Fruit fly (Drosophila melanogaster) whole organism, embryonic: ENCODE data around the gene Prtl99C.

ENCODE experiments used
- B-H2 ChIP-seq: fragments of 200-800 bp; sonication (Bioruptor generic); optimal IDR thresholded peaks from 2 replicates; lab custom pipeline; 2018; ENCODE audit warnings: missing biosample characterization, mild to moderate bottlenecking, missing genetic modification characterization
- Blimp-1 ChIP-seq: fragments of 200-800 bp; sonication (Bioruptor generic); optimal IDR thresholded peaks from 3 replicates; lab custom pipeline; 2018; ENCODE audit warnings: missing biosample characterization, missing genetic modification characterization, mild to moderate bottlenecking, moderate library complexity, missing genetic modification reagents
- CG10654 ChIP-seq: fragments of 200-800 bp; sonication (Bioruptor generic); optimal IDR thresholded peaks from 2 replicates; lab custom pipeline; 2016; ENCODE audit warnings: missing biosample characterization, missing genetic modification characterization
- CG10979 ChIP-seq: fragments of 200-800 bp; sonication (Bioruptor generic); optimal IDR thresholded peaks from 2 replicates; lab custom pipeline; 2018; ENCODE audit warnings: missing biosample characterization, mild to moderate bottlenecking, missing genetic modification characterization, moderate library complexity
- CG1233 ChIP-seq: fragments of 200-800 bp; sonication (Bioruptor generic); optimal IDR thresholded peaks from 4 replicates; lab custom pipeline; 2018; ENCODE audit warnings: missing biosample characterization, mild to moderate bottlenecking, missing genetic modification characterization
- CG12391 ChIP-seq: fragments of 200-800 bp; sonication (Bioruptor generic); optimal IDR thresholded peaks from 3 replicates; lab custom pipeline; 2018; ENCODE audit warnings: missing biosample characterization, mild to moderate bottlenecking, missing genetic modification characterization, moderate library complexity
- CG13287 ChIP-seq: fragments of 200-800 bp; sonication (Bioruptor generic); IDR thresholded peaks from 2 replicates; pipeline ENCODE4 v1.3.6; 2022; ENCODE audit warnings: missing biosample characterization, missing genetic modification characterization; ENCODE audit not compliant: partially characterized antibody
- CG14014 ChIP-seq: fragments of 200-800 bp; sonication (Bioruptor generic); IDR thresholded peaks from 2 replicates; pipeline ENCODE4 v1.3.6; 2022; ENCODE audit warnings: missing biosample characterization, missing genetic modification characterization
- CG17186 ChIP-seq: fragments of 200-800 bp; sonication (Bioruptor generic); optimal IDR thresholded peaks from 3 replicates; lab custom pipeline; 2017; ENCODE audit warnings: missing biosample characterization, missing genetic modification reagents, missing genetic modification characterization
- CG17568 ChIP-seq: fragments of 200-800 bp; sonication (Bioruptor generic); optimal IDR thresholded peaks from 2 replicates; lab custom pipeline; 2018; ENCODE audit warnings: missing biosample characterization, mild to moderate bottlenecking, missing genetic modification characterization, moderate library complexity
- CG2120 ChIP-seq: fragments of 200-800 bp; sonication (Bioruptor generic); optimal IDR thresholded peaks from 3 replicates; lab custom pipeline; 2016; ENCODE audit warnings: missing biosample characterization, missing genetic modification characterization
- CG32772 ChIP-seq: fragments of 200-800 bp; sonication (Bioruptor generic); IDR thresholded peaks from 2 replicates; pipeline ENCODE4 v1.3.6; 2022; ENCODE audit warnings: missing biosample characterization, missing genetic modification characterization
- CG3995 ChIP-seq: fragments of 200-800 bp; sonication (Bioruptor generic); optimal IDR thresholded peaks from 3 replicates; lab custom pipeline; 2016; ENCODE audit warnings: missing biosample characterization, missing genetic modification characterization
- CG4424 ChIP-seq: fragments of 200-800 bp; sonication (Bioruptor generic); optimal IDR thresholded peaks from 3 replicates; lab custom pipeline; 2016; ENCODE audit warnings: missing biosample characterization, missing genetic modification characterization
- CG6813 ChIP-seq: fragments of 200-800 bp; sonication (Bioruptor generic); optimal IDR thresholded peaks from 2 replicates; lab custom pipeline; 2017; ENCODE audit warnings: missing biosample characterization, missing genetic modification characterization, mild to moderate bottlenecking, moderate library complexity, missing genetic modification reagents
- CG7372 ChIP-seq: fragments of 200-800 bp; sonication (Bioruptor generic); IDR thresholded peaks from 2 replicates; pipeline ENCODE4 v1.3.6; 2022; ENCODE audit warnings: missing biosample characterization, missing genetic modification characterization
- CG9215 ChIP-seq: fragments of 200-800 bp; sonication (Bioruptor generic); IDR thresholded peaks from 2 replicates; pipeline ENCODE4 v1.3.6; 2022; ENCODE audit warnings: missing biosample characterization, missing genetic modification characterization
- CG9727 ChIP-seq: fragments of 200-800 bp; sonication (Bioruptor generic); optimal IDR thresholded peaks from 3 replicates; lab custom pipeline; 2017; ENCODE audit warnings: missing biosample characterization, mild to moderate bottlenecking, missing genetic modification characterization
- Dll ChIP-seq: fragments of 200-800 bp; sonication (Bioruptor generic); IDR thresholded peaks from 4 replicates; pipeline ENCODE4 v1.3.6; 2022; ENCODE audit warnings: missing biosample characterization, missing genetic modification characterization; ENCODE audit not compliant: partially characterized antibody
- Drgx ChIP-seq: fragments of 200-800 bp; sonication (Bioruptor generic); IDR thresholded peaks from 2 replicates; pipeline ENCODE4 v1.3.6; 2022; ENCODE audit warnings: missing biosample characterization, missing genetic modification characterization
- E2f1 ChIP-seq: fragments of 200-800 bp; sonication (Bioruptor generic); IDR thresholded peaks from 2 replicates; pipeline ENCODE4 v1.3.6; 2022; ENCODE audit warnings: missing biosample characterization, missing genetic modification characterization
- Fer2 ChIP-seq: fragments of 200-800 bp; sonication (Bioruptor generic); optimal IDR thresholded peaks from 2 replicates; lab custom pipeline; 2018; ENCODE audit warnings: missing biosample characterization, mild to moderate bottlenecking, missing genetic modification characterization, moderate library complexity
- Hmx ChIP-seq: fragments of 200-800 bp; sonication (Bioruptor generic); optimal IDR thresholded peaks from 2 replicates; lab custom pipeline; 2016; ENCODE audit warnings: missing biosample characterization, missing genetic modification characterization
- Hr39 ChIP-seq: fragments of >200 bp; optimal IDR thresholded peaks from 2 replicates; lab custom pipeline; 2017
- NC2β ChIP-seq: fragments of 200-800 bp; sonication (Bioruptor generic); optimal IDR thresholded peaks from 2 replicates; lab custom pipeline; 2016; ENCODE audit warnings: missing biosample characterization, missing genetic modification characterization
- Nf-YB ChIP-seq: fragments of 200-800 bp; sonication (Bioruptor generic); optimal IDR thresholded peaks from 3 replicates; lab custom pipeline; 2019; ENCODE audit warnings: missing biosample characterization, mild to moderate bottlenecking, missing genetic modification characterization, moderate library complexity
- Nf-YC ChIP-seq: fragments of 200-800 bp; optimal IDR thresholded peaks from 3 replicates; lab custom pipeline; 2019; ENCODE audit warnings: missing biosample characterization, mild to moderate bottlenecking, missing genetic modification characterization, moderate library complexity
- NfI ChIP-seq: fragments of 200-800 bp; sonication (Bioruptor generic); optimal IDR thresholded peaks from 3 replicates; lab custom pipeline; 2018; ENCODE audit warnings: missing biosample characterization, mild to moderate bottlenecking, missing genetic modification characterization, moderate library complexity
- Oaz ChIP-seq: fragments of 200-800 bp; sonication (Bioruptor generic); IDR thresholded peaks from 2 replicates; pipeline ENCODE4 v1.3.6; 2022; ENCODE audit warnings: missing biosample characterization, missing genetic modification characterization
- Pdp1 ChIP-seq, 2 experiments: fragments of 200-800 bp; sonication (Bioruptor generic); optimal IDR thresholded peaks; 3 replicates each; lab custom pipeline; 2016; ENCODE audit warnings: missing biosample characterization in 2 of 2, missing genetic modification characterization in 2 of 2, mild to moderate bottlenecking in 1 of 2, moderate library complexity in 1 of 2
- Usf ChIP-seq: fragments of 200-800 bp; sonication (Bioruptor generic); optimal IDR thresholded peaks from 2 replicates; lab custom pipeline; 2017; ENCODE audit warnings: missing genotype, missing biosample characterization, missing genetic modification characterization
- ci ChIP-seq: fragments of 200-800 bp; sonication (Bioruptor generic); IDR thresholded peaks from 3 replicates; pipeline ENCODE4 v1.3.6; 2022; ENCODE audit warnings: missing biosample characterization, missing genetic modification characterization
- crp ChIP-seq, 2 experiments: fragments of 200-800 bp; sonication (Bioruptor generic); optimal IDR thresholded peaks; 2 replicates in 1 of 2; 3 replicates in 1 of 2; lab custom pipeline; 2017; ENCODE audit warnings: missing biosample characterization in 2 of 2, missing genetic modification characterization in 2 of 2, mild to moderate bottlenecking in 1 of 2, moderate library complexity in 1 of 2
- en ChIP-seq: fragments of 200-800 bp; sonication (Bioruptor generic); optimal IDR thresholded peaks from 2 replicates; lab custom pipeline; 2016; ENCODE audit warnings: missing biosample characterization, missing genetic modification characterization
- exex ChIP-seq: fragments of 200-800 bp; sonication (Bioruptor generic); optimal IDR thresholded peaks from 4 replicates; lab custom pipeline; 2018; ENCODE audit warnings: missing biosample characterization, mild to moderate bottlenecking, missing genetic modification characterization, moderate library complexity
- gt ChIP-seq: fragments of 200-800 bp; sonication (Bioruptor generic); IDR thresholded peaks from 2 replicates; pipeline ENCODE4 v1.3.6; 2022; ENCODE audit warnings: missing biosample characterization, missing genetic modification characterization
- mirr ChIP-seq: fragments of 200-800 bp; sonication (Bioruptor generic); optimal IDR thresholded peaks from 3 replicates; lab custom pipeline; 2018; ENCODE audit warnings: missing biosample characterization, mild to moderate bottlenecking, missing genetic modification characterization
- nerfin-1 ChIP-seq: fragments of 200-800 bp; sonication (Bioruptor generic); optimal IDR thresholded peaks from 3 replicates; lab custom pipeline; 2019; ENCODE audit warnings: missing biosample characterization, mild to moderate bottlenecking, missing genetic modification characterization, moderate library complexity
- nom ChIP-seq: fragments of 200-800 bp; sonication (Bioruptor generic); optimal IDR thresholded peaks from 2 replicates; lab custom pipeline; 2017; ENCODE audit warnings: missing biosample characterization, missing genetic modification characterization, mild to moderate bottlenecking, moderate library complexity, missing genetic modification reagents
- pho ChIP-seq: fragments of 200-800 bp; sonication (Bioruptor generic); optimal IDR thresholded peaks from 2 replicates; lab custom pipeline; 2016; ENCODE audit warnings: missing biosample characterization, missing genetic modification characterization
- pum ChIP-seq: fragments of 200-800 bp; sonication (Bioruptor generic); optimal IDR thresholded peaks from 2 replicates; lab custom pipeline; 2016; ENCODE audit warnings: missing biosample characterization, missing genetic modification characterization
- row ChIP-seq: fragments of 200-800 bp; sonication (Bioruptor generic); IDR thresholded peaks from 3 replicates; pipeline ENCODE4 v1.3.6; 2022; ENCODE audit warnings: missing biosample characterization, missing genetic modification characterization
- salm ChIP-seq: fragments of 200-800 bp; sonication (Bioruptor generic); optimal IDR thresholded peaks from 2 replicates; lab custom pipeline; 2018; ENCODE audit warnings: missing biosample characterization, mild to moderate bottlenecking, missing genetic modification characterization
- seq ChIP-seq: fragments of 200-800 bp; sonication (Bioruptor generic); IDR thresholded peaks from 2 replicates; pipeline ENCODE4 v1.3.6; 2022; ENCODE audit warnings: missing biosample characterization, missing genetic modification characterization
- sim ChIP-seq: fragments of 200-800 bp; sonication (Bioruptor generic); IDR thresholded peaks from 2 replicates; pipeline ENCODE4 v1.3.6; 2022; ENCODE audit warnings: missing biosample characterization, missing genetic modification characterization
- tin ChIP-seq: fragments of 200-800 bp; sonication (Bioruptor generic); optimal IDR thresholded peaks from 3 replicates; lab custom pipeline; 2016; ENCODE audit warnings: missing biosample characterization, missing genetic modification characterization
- tna ChIP-seq: fragments of 200-800 bp; sonication (Bioruptor generic); IDR thresholded peaks from 2 replicates; pipeline ENCODE4 v1.3.6; 2022; ENCODE audit warnings: missing biosample characterization, missing genetic modification characterization; ENCODE audit not compliant: partially characterized antibody
- toy ChIP-seq: fragments of 200-800 bp; sonication (Bioruptor generic); IDR thresholded peaks from 2 replicates; pipeline ENCODE4 v1.3.6; 2022; ENCODE audit warnings: missing biosample characterization, missing genetic modification characterization
- wor ChIP-seq: fragments of 200-800 bp; sonication (Bioruptor generic); IDR thresholded peaks from 2 replicates; pipeline ENCODE4 v1.3.6; 2022; ENCODE audit warnings: missing biosample characterization, missing genetic modification characterization
- zen2 ChIP-seq: fragments of 200-800 bp; sonication (Bioruptor generic); IDR thresholded peaks from 3 replicates; pipeline ENCODE4 v1.3.6; 2022; ENCODE audit warnings: missing biosample characterization, missing genetic modification characterization; ENCODE audit not compliant: partially characterized antibody

Prtl99C gene

dm6 chr3R:29869350-29869688, 33.6 kb downstream of the Prtl99C start, which contains the start of gene CG34133 (continued):
- no peak for TF ChIP-seq B-H2 (GFP tag; lab: Kevin White, UChicago)
- no peak for TF ChIP-seq CG1233 (GFP tag; lab: Kevin White, UChicago)
- no peak for TF ChIP-seq CG7372
- TF ChIP-seq CG6813 (GFP tag; lab: Kevin White, UChicago) = no peak
- TF ChIP-seq CG4424 = no peak
- peak in 1 of 2 experiments; percentile 63 for TF ChIP-seq Pdp1 (GFP tag; optimal IDR thresholded peaks at IDR 0.05; lab: Kevin White, UChicago)
- TF ChIP-seq salm (tag; lab: Kevin White, UChicago) = no peak
- TF ChIP-seq CG2120 (GFP tag; lab: Kevin White, UChicago) = no peak
- TF ChIP-seq Nf-YC (tag; lab: Kevin White, UChicago) = no peak
- 0 out of 2 replicates have a peak, but pooled peaks have one; percentile 20 for TF ChIP-seq seq (GFP tag; lab: Robert Waterston, UW)

DNA sequence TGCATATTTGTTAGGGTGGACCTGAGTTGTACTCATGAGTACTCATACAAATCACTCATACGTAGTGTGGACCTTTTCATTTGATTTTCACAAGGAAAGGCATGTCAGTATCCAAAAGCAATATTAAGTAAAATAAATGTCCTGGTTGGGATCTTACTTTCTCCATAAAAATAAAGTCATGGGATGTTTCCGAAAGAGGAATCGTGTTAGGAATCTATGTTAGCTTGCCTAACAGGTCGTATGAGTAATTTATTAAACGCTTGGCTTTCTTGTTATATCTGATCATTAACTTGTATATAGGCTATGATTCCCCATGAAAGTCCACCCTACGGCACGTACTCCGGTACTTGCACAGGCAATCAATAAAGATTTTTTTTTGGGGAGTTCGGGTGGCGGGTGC, 40.1 kb downstream of the Prtl99C start:
- TF ChIP-seq toy (GFP tag; lab: Robert Waterston, UW) (no peak), CG32772 (no peak), Nf-YB (no peak), CG10979 (tag; lab: Kevin White, UChicago) (peak; percentile 4), nerfin-1 (tag; lab: Kevin White, UChicago) (no peak), sim (GFP tag; lab: Robert Waterston, UW) (no peak), tin (GFP tag; lab: Kevin White, UChicago) (no peak), Hmx (no peak), wor (GFP tag; lab: Robert Waterston, UW) (no peak), CG14014 (no peak), CG13287 (no peak), ci (GFP tag; lab: Robert Waterston, UW) (0 out of 3 replicates have a peak, but pooled peaks have one; percentile 54), pum (GFP tag; lab: Kevin White, UChicago) (no peak), en (GFP tag; lab: Kevin White, UChicago) (no peak), NC2β (GFP tag; lab: Kevin White, UChicago) (no peak), tna (GFP tag; lab: Robert Waterston, UW) (no peak), E2f1 (no peak), NfI (GFP tag; lab: Kevin White, UChicago) (no peak), CG17186 (no peak), exex (tag; lab: Kevin White, UChicago) (no peak), pho (GFP tag; lab: Kevin White, UChicago) (no peak), Oaz (GFP tag; lab: Robert Waterston, UW) (no peak), CG9727 (GFP tag; lab: Kevin White, UChicago) (no peak), mirr (GFP tag; lab: Kevin White, UChicago) (no peak), gt (no peak), crp (GFP tag; optimal IDR thresholded peaks at IDR 0.05; lab: Kevin White, UChicago) (no peak), Hr39 (lab: Kevin White, UChicago) (no peak), row (no peak), Usf (GFP tag; lab: Kevin White, UChicago) (no peak), Fer2 (tag; lab: Kevin White, UChicago) (no peak), CG9215 (GFP tag; lab: Robert Waterston, UW) (no peak), CG7372 (peak; percentile 44), CG3995 (no peak), nom (GFP tag; lab: Kevin White, UChicago) (peak; percentile 34), Drgx (GFP tag; lab: Robert Waterston, UW) (peak; percentile 75), Dll (no peak), zen2 (GFP tag; lab: Robert Waterston, UW) (no peak), Blimp-1 (no peak), CG17568 (GFP tag; lab: Kevin White, UChicago) (no peak), CG12391 (tag; lab: Kevin White, UChicago) (no peak), CG10654 (GFP tag; lab: Kevin White, UChicago) (no peak)
